Fruit fly (Drosophila melanogaster) S2 (cell line): Measurements from ENCODE around the gene crp.
A peak's percentile ranks its signal among the peaks of the same experiment; 100 is the strongest.

Experiments
- CG8478 ChIP-seq: fragments of >200 bp; optimal IDR thresholded peaks from 2 replicates; lab custom pipeline; 2018
- CTCF ChIP-seq, 2 experiments: fragments of >200 bp; optimal IDR thresholded peaks; 2 replicates each; lab custom pipeline; 2018

crp gene

DNA sequence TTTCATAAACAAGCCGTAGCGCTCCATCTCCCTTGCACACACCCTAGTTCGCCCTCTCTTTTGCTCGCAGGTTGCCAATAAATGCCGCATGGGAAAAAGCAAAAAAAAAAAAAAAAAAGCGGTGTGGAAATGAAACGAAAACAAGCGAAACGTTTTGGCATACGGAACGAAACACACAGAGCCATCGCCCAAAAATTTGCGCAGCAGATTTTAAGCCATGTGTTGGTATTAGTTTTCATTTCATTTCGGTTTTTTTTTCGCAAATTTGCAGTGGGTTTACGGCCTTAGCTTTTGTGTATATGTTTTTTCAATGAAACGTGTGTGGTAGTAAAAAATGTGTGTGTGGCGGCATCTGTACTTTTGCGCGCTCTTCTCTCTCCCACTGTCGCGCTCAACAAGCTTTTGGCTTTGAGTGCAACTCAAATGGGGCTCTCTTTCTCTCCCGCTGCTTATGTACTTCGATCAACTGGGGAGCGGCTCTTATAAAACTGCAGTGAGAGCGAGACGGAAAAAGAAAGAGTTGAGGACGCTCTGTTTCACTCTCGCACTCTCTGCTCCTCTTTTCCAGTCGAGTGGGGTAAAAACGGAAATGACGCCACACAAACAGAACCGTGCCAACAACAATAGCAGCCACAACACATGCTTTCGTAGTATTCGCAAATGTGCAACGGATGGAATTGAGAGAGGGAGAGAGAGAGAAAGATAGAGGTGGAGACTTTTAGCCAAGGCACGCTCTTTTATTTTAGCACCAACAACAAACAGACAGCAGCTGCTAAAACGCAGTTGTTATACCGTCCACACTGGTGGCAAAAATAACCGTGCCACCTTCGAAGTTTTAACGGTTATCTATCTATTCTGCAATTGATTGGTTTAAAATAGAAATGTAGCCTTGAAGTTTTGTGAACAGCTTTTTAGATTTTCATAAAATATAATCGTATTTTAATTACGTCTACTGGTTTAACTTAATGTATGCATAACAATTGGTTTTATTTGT lies 2.9 kb downstream of the crp start:
- no peak for TF ChIP-seq CG8478 (lab: Kevin White, UChicago)
- TF ChIP-seq CTCF (optimal IDR thresholded peaks at IDR 0.05; lab: Kevin White, UChicago), result peak in 1 of 2 experiments; percentile 6

DNA sequence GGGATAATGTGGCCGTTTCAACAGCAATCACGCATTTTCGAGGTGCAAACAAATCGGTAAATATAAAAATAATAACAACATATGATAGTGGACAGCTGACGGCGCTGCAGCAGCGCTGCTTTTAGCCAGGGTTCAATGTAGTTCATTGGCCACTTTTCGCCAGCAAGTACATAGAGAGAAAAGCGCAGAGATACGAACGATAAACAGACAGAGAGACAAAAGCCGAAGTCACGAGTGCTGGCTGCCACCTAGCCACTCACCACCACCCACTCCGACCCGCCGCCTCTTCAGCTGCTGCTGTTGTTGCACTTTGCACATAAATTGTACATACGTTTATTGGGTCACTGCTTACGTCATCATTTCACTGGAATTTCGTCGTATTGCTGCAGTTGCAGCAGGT lies 4.7 kb downstream of the crp start:
- TF ChIP-seq CG8478 (lab: Kevin White, UChicago), result no peak
- no peak for TF ChIP-seq CTCF (optimal IDR thresholded peaks at IDR 0.05; lab: Kevin White, UChicago)

DNA sequence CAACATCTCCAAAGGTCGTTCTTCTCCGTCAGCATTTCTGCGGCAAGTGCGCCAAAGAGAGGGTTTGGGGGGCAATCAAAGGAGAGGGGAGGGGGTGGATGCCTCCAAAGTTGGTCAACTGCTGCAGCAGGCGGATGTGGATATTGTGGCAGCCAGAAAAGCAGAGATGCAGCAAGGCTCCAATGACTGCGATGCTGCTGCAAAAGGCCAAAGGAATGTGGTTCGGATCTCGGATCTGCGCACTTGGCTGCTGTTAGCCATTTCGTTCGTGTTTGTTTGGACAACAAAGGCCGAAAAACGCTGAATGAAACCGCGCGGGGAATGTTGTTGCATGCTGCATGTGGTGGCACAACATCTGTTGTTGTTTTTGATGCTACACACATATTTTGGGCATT lies 5.5 kb downstream of the crp start:
- TF ChIP-seq CTCF (optimal IDR thresholded peaks at IDR 0.05; lab: Kevin White, UChicago) (no peak), CG8478 (lab: Kevin White, UChicago) (no peak)

DNA sequence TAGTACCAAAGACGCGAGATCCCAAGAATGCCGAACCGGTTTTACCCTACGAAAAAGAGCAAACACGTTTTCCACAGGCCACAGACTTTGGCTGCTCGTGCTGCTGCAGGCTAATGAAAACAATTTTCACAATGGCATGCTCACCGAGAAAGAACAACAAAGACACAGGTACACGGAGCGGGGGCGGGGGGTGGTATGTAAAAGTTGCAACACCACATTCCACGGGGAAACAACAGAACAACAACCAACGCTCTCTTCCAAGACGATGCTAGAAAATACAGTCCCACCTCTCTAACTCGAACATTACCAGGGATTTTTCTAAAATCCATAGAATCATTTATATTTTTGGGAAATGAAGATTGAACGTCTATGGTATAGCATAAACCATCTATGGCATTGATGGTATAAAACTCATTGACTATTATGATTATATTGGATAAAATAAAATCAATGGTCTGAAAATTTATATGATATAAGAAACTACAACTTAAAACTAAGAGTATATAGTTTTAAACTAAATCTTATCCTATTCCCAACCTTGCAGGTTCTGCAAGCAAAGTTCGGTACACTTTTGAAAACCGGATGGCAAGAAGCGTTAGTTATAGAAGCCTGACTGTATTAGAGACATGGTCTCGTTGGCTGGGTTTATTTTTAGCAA lies 6.0 kb downstream of the crp start:
- no peak for TF ChIP-seq CTCF (optimal IDR thresholded peaks at IDR 0.05; lab: Kevin White, UChicago)
- TF ChIP-seq CG8478 (lab: Kevin White, UChicago), result no peak

DNA sequence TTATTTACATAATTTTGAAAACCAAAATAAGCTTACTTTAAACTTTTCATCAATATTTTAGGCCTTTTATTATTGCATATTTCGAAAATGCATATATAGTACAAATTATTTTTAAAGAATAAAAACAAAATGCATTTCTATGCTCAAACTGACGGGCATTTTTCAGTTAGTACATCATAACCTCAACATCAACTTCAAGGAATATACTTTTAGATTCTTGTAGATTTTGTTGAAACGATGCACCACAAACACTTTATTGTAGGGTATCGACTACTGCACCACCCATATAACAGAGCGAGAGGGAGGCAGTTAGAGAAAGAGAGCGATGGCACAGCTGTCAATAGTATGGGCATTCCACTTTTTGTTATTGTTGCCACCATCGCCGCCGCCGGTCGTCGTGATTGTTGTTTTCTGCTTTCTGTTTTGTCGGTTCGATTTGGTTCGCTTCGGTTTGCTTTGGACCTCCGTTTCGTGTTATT lies 7.7 kb downstream of the crp start:
- TF ChIP-seq CTCF (optimal IDR thresholded peaks at IDR 0.05; lab: Kevin White, UChicago), result no peak
- TF ChIP-seq CG8478 (lab: Kevin White, UChicago), result no peak

DNA sequence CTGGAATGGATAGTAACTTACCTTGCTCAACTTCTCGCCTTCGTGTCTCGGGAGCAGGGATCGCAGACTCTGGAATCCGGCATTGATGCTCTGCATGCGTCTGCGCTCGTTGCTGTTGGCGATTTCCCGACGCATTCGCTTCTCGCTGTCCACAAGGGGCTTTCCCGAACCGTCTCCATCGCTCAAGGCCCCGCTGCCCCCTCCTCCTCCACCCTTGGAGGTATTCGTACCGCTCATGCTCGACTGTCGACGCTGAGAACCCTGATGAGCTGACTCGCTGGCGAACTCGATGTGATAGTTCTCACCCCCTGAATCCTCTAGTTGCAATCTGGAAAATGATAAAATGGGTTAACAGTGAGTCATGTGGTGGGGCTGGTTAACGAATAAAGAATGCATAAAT lies 8.7 kb downstream of the crp start:
- no peak for TF ChIP-seq CTCF (optimal IDR thresholded peaks at IDR 0.05; lab: Kevin White, UChicago)
- no peak for TF ChIP-seq CG8478 (lab: Kevin White, UChicago)

DNA sequence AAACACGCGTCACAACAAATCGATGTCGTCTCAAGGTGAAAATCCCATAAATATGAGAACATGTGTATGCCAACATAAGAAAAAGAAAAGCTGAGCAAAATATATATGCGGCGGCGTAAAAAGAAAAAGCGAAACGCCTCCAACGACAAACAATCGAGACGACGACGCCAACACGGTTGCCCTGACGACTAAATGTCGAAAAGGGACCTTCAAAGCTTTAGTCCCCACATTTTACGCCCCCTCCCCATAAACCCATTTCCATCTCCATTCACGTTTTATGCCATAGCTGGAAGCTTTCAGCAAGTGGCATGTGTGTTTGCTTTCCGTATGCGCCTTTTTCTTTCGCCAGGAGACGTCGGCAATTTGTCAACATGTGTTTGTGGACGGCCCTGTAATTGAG lies 9.6 kb downstream of the crp start:
- TF ChIP-seq CG8478 (lab: Kevin White, UChicago) (no peak), CTCF (optimal IDR thresholded peaks at IDR 0.05; lab: Kevin White, UChicago) (no peak)

DNA sequence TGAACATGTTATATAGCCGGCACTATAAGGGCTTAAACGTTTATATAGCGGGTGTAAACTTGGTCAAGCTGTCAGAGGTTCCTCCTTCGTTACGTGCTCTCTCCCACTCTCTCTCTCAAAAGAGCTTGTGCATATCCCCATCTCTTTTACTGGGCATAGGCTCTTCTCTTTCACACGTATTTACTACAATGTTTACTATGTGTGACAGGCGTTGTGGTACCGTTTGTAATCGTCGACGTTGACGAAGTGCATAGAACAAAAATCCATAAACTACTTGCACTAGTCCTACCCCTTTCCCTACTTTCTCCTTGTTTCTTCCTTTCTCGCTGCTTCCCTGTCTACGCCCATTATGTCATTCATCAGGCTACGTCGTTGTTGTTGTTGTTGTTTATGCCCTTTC lies 10.7 kb downstream of the crp start:
- TF ChIP-seq CG8478 (lab: Kevin White, UChicago) (no peak), CTCF (optimal IDR thresholded peaks at IDR 0.05; lab: Kevin White, UChicago) (no peak)

DNA sequence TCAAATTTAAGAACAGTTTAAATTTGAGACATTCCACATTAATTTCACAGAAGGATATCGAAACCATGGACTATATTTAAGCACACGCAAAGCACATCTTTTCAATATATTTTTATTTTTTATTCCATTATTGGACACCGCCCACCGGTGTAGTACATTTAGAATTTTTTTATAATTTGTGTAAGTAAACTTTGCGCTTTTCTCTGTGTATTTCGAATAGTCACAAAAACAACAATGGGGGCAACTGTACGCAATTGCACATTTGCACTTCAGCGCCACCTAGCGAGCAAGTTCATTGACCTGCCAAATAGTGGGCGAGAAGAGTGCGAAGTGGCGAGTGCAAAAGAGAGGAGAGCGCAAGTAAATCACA lies 11.7 kb downstream of the crp start:
- TF ChIP-seq CTCF (optimal IDR thresholded peaks at IDR 0.05; lab: Kevin White, UChicago), result peak; percentile 57 to 81
- TF ChIP-seq CG8478 (lab: Kevin White, UChicago), result no peak

DNA sequence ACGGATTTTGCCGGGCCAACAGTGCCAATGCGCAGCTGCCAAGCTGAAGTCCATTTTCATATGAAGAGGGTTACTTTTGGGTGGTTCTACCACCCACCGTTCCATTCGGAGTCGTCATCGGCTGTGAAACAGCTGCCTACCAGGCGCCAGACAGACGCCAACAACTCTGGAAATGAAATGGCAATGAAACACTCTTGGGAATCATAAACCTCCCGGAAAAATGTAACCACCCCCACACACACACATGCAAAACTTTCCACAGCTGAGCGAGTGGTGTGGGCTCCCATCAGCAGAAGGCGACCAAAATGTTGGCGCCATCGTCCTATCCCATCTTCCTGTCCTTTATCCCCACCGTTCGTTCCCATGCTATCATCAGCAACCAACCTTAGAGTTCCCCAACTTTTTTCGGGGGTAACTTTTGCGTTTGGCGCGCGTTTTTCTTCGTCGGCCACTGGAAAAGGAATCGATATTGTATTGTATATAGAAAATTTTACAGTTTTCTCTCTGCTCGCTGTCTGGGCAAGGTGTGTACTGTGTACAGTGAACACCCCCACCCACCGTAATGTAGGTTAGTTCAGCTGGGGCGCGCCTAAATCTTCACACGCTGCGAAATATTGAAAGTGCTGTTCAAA lies 12.2 kb downstream of the crp start:
- TF ChIP-seq CG8478 (lab: Kevin White, UChicago), result no peak
- TF ChIP-seq CTCF (optimal IDR thresholded peaks at IDR 0.05; lab: Kevin White, UChicago), result no peak

DNA sequence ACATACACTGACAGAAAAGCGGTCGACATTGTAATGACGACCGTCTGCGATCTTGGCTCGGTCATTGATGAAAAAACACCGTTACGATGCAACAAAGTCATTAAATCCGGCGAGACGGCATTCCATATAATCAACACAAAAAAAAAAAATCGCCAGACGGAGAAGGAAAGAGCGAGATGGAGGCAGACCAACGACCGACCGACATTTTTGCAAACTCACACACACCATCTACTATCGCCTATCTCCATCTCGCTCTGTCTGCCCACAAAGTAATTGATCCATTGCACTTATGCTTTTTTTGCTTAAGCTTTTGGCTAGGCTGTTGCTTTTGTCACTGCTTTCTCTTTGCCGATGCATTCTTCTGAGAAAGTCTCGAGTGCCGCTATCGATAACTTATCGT lies 13.4 kb downstream of the crp start:
- TF ChIP-seq CG8478 (lab: Kevin White, UChicago), result no peak
- no peak for TF ChIP-seq CTCF (optimal IDR thresholded peaks at IDR 0.05; lab: Kevin White, UChicago)

DNA sequence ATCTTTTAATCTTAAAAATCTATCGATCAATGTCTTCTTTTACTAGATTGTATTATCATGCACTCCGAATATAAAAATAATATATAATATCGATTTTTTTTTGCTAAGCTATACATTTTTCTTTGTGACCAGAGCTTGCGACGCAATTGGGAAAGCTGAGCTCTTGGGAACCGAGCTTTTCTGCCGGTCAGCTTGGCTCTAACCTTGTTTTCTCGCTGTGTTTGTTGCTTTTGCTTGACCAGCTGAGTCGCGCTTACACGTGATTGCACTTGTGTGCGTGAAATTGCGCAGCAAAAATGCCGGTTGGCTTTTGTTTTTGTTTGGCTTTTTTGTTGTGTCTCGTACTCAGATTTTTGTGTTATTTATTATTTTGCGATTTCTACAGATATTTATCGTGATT lies 14.1 kb downstream of the crp start:
- TF ChIP-seq CG8478 (lab: Kevin White, UChicago) (no peak), CTCF (optimal IDR thresholded peaks at IDR 0.05; lab: Kevin White, UChicago) (no peak)

DNA sequence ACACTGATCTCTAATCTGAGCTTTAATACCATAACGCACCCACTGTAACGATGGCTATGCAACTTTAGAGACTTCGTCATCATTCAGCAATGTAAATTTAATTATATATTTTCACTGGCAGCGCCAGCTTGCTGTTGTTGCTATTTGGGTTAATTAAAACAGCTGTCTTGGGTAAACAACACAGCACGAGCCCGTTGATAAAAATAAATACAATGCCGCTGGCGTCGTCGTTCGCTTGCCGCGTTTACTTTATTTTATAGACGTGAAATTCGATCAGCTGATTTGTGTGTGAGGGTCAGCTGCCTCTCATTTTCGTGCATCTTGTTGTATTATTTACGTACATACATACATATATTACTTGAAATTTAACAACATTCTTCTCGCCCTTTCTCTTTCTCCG lies 14.8 kb downstream of the crp start:
- TF ChIP-seq CG8478 (lab: Kevin White, UChicago) (no peak), CTCF (optimal IDR thresholded peaks at IDR 0.05; lab: Kevin White, UChicago) (no peak)

DNA sequence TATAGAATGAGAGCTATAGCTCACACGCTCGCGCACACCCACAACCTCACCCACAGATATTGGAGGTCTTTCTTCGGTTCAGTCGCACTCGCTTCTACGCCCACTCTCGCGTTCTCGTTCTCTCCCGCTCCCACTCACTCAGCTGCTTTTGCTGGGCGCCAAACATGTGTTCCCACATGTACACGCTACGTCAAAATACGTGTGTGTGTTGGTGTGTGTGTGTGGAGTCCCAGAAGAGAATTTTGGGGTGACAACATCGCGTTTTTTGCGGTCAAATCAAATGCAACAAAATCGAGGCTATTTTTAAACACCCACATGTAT lies 16.1 kb downstream of the crp start:
- no peak for TF ChIP-seq CG8478 (lab: Kevin White, UChicago)
- no peak for TF ChIP-seq CTCF (optimal IDR thresholded peaks at IDR 0.05; lab: Kevin White, UChicago)
